Worm (Caenorhabditis elegans) whole organism, mixed stage, embryonic: ENCODE measurements around the gene ift-74.

ENCODE experiments used
- M03D4.4 ChIP-seq: sonication (generic microtip); optimal IDR thresholded peaks from 2 replicates; lab custom pipeline; 2017; ENCODE audit warnings: mild to moderate bottlenecking, missing genetic modification characterization, missing compliant biosample characterization
- bed-3 ChIP-seq: fragments of 200-800 bp; sonication (Bioruptor generic); optimal IDR thresholded peaks from 3 replicates; lab custom pipeline; 2018; ENCODE audit warnings: mild to moderate bottlenecking, missing genetic modification characterization, moderate library complexity, missing compliant biosample characterization
- blmp-1 ChIP-seq: fragments of 150-350 bp; optimal IDR thresholded peaks from 2 replicates; lab custom pipeline; 2014; ENCODE audit warnings: missing biosample characterization, missing genetic modification characterization
- ceh-39 ChIP-seq: fragments of 150-350 bp; optimal IDR thresholded peaks from 2 replicates; lab custom pipeline; 2014; ENCODE audit warnings: missing biosample characterization, missing genetic modification characterization
- ceh-43 ChIP-seq: fragments of 200-800 bp; sonication (Bioruptor generic); optimal IDR thresholded peaks from 2 replicates; lab custom pipeline; 2018; ENCODE audit warnings: mild to moderate bottlenecking, missing genetic modification characterization, moderate library complexity, missing compliant biosample characterization
- ceh-83 ChIP-seq: fragments of 200-800 bp; sonication (Bioruptor generic); optimal IDR thresholded peaks from 2 replicates; lab custom pipeline; 2018; ENCODE audit warnings: mild to moderate bottlenecking, missing genetic modification characterization, missing compliant biosample characterization
- ces-1 ChIP-seq: fragments of 150-350 bp; optimal IDR thresholded peaks from 2 replicates; lab custom pipeline; 2014; ENCODE audit warnings: missing biosample characterization, missing genetic modification reagents, missing genetic modification characterization
- cnd-1 ChIP-seq: fragments of 200-800 bp; sonication (Bioruptor generic); optimal IDR thresholded peaks from 2 replicates; lab custom pipeline; 2018; ENCODE audit warnings: mild to moderate bottlenecking, missing genetic modification characterization, missing compliant biosample characterization
- drap-1 ChIP-seq: fragments of 200-800 bp; sonication (Bioruptor generic); optimal IDR thresholded peaks from 3 replicates; lab custom pipeline; 2018; ENCODE audit warnings: mild to moderate bottlenecking, missing genetic modification characterization, missing compliant biosample characterization
- elt-1 ChIP-seq: sonication (generic microtip); optimal IDR thresholded peaks from 2 replicates; lab custom pipeline; 2017; ENCODE audit warnings: missing genetic modification characterization, mild to moderate bottlenecking, missing compliant biosample characterization, antibody characterized with exemption, moderate library complexity, borderline replicate concordance; ENCODE audit not compliant: insufficient read depth
- elt-3 ChIP-seq: fragments of 150-350 bp; optimal IDR thresholded peaks from 2 replicates; lab custom pipeline; 2014; ENCODE audit warnings: missing biosample characterization, missing genetic modification characterization
- flh-1 ChIP-seq: fragments of 200-800 bp; sonication (Bioruptor generic); optimal IDR thresholded peaks from 2 replicates; lab custom pipeline; 2018; ENCODE audit warnings: mild to moderate bottlenecking, missing genetic modification characterization, moderate library complexity, missing compliant biosample characterization
- ham-2 ChIP-seq: fragments of 200-800 bp; sonication (Bioruptor generic); optimal IDR thresholded peaks from 2 replicates; lab custom pipeline; 2018; ENCODE audit warnings: mild to moderate bottlenecking, missing genetic modification characterization, missing compliant biosample characterization
- hlh-1 ChIP-seq: fragments of 150-350 bp; optimal IDR thresholded peaks from 2 replicates; lab custom pipeline; 2014; ENCODE audit warnings: missing biosample characterization, missing genetic modification reagents, missing genetic modification characterization
- lin-13 ChIP-seq: fragments of 150-350 bp; optimal IDR thresholded peaks from 2 replicates; lab custom pipeline; 2014; ENCODE audit warnings: missing biosample characterization, missing genetic modification characterization
- lin-32 ChIP-seq: fragments of 200-800 bp; sonication (Bioruptor generic); optimal IDR thresholded peaks from 2 replicates; lab custom pipeline; 2018; ENCODE audit warnings: mild to moderate bottlenecking, missing genetic modification characterization, missing compliant biosample characterization
- lsy-2 ChIP-seq: fragments of 150-350 bp; optimal IDR thresholded peaks from 2 replicates; lab custom pipeline; 2014; ENCODE audit warnings: missing biosample characterization, missing genetic modification characterization
- mab-5 ChIP-seq: fragments of 150-350 bp; optimal IDR thresholded peaks from 2 replicates; lab custom pipeline; 2014; ENCODE audit warnings: missing biosample characterization, missing genetic modification characterization
- mep-1 ChIP-seq: fragments of 150-350 bp; optimal IDR thresholded peaks from 2 replicates; lab custom pipeline; 2017; ENCODE audit warnings: missing biosample characterization, missing genetic modification reagents, missing genetic modification characterization, inconsistent platforms
- mls-2 ChIP-seq: sonication (generic microtip); optimal IDR thresholded peaks from 2 replicates; lab custom pipeline; 2016; ENCODE audit warnings: mild to moderate bottlenecking, missing genetic modification characterization, moderate library complexity, missing compliant biosample characterization
- nhr-12 ChIP-seq: fragments of 150-350 bp; optimal IDR thresholded peaks from 2 replicates; lab custom pipeline; 2014; ENCODE audit warnings: missing biosample characterization, missing genetic modification characterization
- nhr-2 ChIP-seq: fragments of 150-350 bp; optimal IDR thresholded peaks from 2 replicates; lab custom pipeline; 2014; ENCODE audit warnings: missing biosample characterization, missing genetic modification characterization
- nhr-237 ChIP-seq: fragments of 150-350 bp; optimal IDR thresholded peaks from 2 replicates; lab custom pipeline; 2014; ENCODE audit warnings: missing biosample characterization, missing genetic modification characterization
- nhr-28 ChIP-seq: fragments of 150-350 bp; optimal IDR thresholded peaks from 2 replicates; lab custom pipeline; 2014; ENCODE audit warnings: missing biosample characterization, missing genetic modification characterization
- nhr-76 ChIP-seq: sonication (generic microtip); optimal IDR thresholded peaks from 2 replicates; lab custom pipeline; 2017; ENCODE audit warnings: missing biosample characterization, missing genetic modification characterization
- pha-4 ChIP-seq: fragments of 150-350 bp; optimal IDR thresholded peaks from 2 replicates; lab custom pipeline; 2018; ENCODE audit warnings: missing biosample characterization, missing genetic modification reagents, missing genetic modification characterization
- sem-2 ChIP-seq: fragments of 200-800 bp; sonication (Bioruptor generic); optimal IDR thresholded peaks from 2 replicates; lab custom pipeline; 2018; ENCODE audit warnings: mild to moderate bottlenecking, missing genetic modification characterization, missing compliant biosample characterization
- snpc-4 ChIP-seq: fragments of 150-350 bp; optimal IDR thresholded peaks from 2 replicates; lab custom pipeline; 2014; ENCODE audit warnings: missing biosample characterization, missing genetic modification characterization
- sptf-1 ChIP-seq: sonication (generic microtip); optimal IDR thresholded peaks from 2 replicates; lab custom pipeline; 2017; ENCODE audit warnings: mild to moderate bottlenecking, missing genetic modification characterization, moderate library complexity, missing compliant biosample characterization
- tbx-8 ChIP-seq: fragments of 200-800 bp; sonication (Bioruptor generic); optimal IDR thresholded peaks from 2 replicates; lab custom pipeline; 2018; ENCODE audit warnings: mild to moderate bottlenecking, missing genetic modification characterization, moderate library complexity, missing compliant biosample characterization
- unc-120 ChIP-seq: sonication (generic microtip); optimal IDR thresholded peaks from 2 replicates; lab custom pipeline; 2017; ENCODE audit warnings: missing genetic modification characterization, missing compliant biosample characterization; ENCODE audit not compliant: poor library complexity, severe bottlenecking
- unc-39 ChIP-seq: fragments of 150-350 bp; optimal IDR thresholded peaks from 2 replicates; lab custom pipeline; 2014; ENCODE audit warnings: missing biosample characterization, missing genetic modification characterization
- unc-62 ChIP-seq: fragments of 150-350 bp; optimal IDR thresholded peaks from 2 replicates; lab custom pipeline; 2014; ENCODE audit warnings: missing biosample characterization, missing genetic modification reagents, missing genetic modification characterization
- zip-8 ChIP-seq: fragments of 150-350 bp; optimal IDR thresholded peaks from 2 replicates; lab custom pipeline; 2014; ENCODE audit warnings: missing biosample characterization, missing genetic modification characterization
- ztf-11 ChIP-seq: fragments of 150-350 bp; optimal IDR thresholded peaks from 2 replicates; lab custom pipeline; 2014; ENCODE audit warnings: missing biosample characterization, missing genetic modification characterization

The ift-74 gene

ce11 chrII:6726814-6727213, 47.0 kb downstream of the ift-74 start:
- peak; percentile 11 for TF ChIP-seq ces-1
- no peak for TF ChIP-seq snpc-4 (tag; lab: Kevin White, UChicago)
- no peak for TF ChIP-seq elt-1 (tag; lab: Kevin White, UChicago)
- peak; percentile 61 for TF ChIP-seq unc-62 (GFP tag; lab: Kevin White, UChicago)
- no peak for TF ChIP-seq lin-13 (tag; lab: Kevin White, UChicago)

- TF ChIP-seq pha-4 (tag; lab: Kevin White, UChicago) (no peak), sem-2 (GFP tag; lab: Kevin White, UChicago) (no peak), ceh-39 (no peak), elt-3 (tag; lab: Kevin White, UChicago) (no peak), zip-8 (tag; lab: Kevin White, UChicago) (no peak), drap-1 (GFP tag; lab: Kevin White, UChicago) (no peak), unc-120 (tag; lab: Kevin White, UChicago) (peak; percentile 24), ces-1 (peak; percentile 77), snpc-4 (tag; lab: Kevin White, UChicago) (no peak), mep-1 (tag; lab: Kevin White, UChicago) (peak; percentile 2), M03D4.4 (tag; lab: Kevin White, UChicago) (no peak), nhr-237 (tag; lab: Kevin White, UChicago) (no peak), nhr-28 (tag; lab: Kevin White, UChicago) (no peak), nhr-76 (tag; lab: Kevin White, UChicago) (no peak), ceh-43 (no peak), elt-1 (tag; lab: Kevin White, UChicago) (no peak), nhr-2 (no peak), lsy-2 (tag; lab: Kevin White, UChicago) (no peak), tbx-8 (no peak), cnd-1 (tag; lab: Kevin White, UChicago) (no peak), sptf-1 (tag; lab: Kevin White, UChicago) (peak; percentile 22), ham-2 (GFP tag; lab: Kevin White, UChicago) (no peak), blmp-1 (no peak), nhr-12 (tag; lab: Kevin White, UChicago) (no peak), hlh-1 (tag; lab: Kevin White, UChicago) (no peak), unc-62 (GFP tag; lab: Kevin White, UChicago) (peak; percentile 31), bed-3 (GFP tag; lab: Kevin White, UChicago) (no peak), ztf-11 (tag; lab: Kevin White, UChicago) (no peak), mab-5 (tag; lab: Kevin White, UChicago) (no peak), lin-13 (tag; lab: Kevin White, UChicago) (no peak), ceh-83 (GFP tag; lab: Kevin White, UChicago) (no peak), unc-39 (no peak), lin-32 (GFP tag; lab: Kevin White, UChicago) (no peak), mls-2 (tag; lab: Kevin White, UChicago) (no peak), flh-1 (GFP tag; lab: Kevin White, UChicago) (no peak)
These were observed 49.5 kb downstream of the ift-74 start, which contains the start of gene T14B4.8 for ce11 chrII:6729331-6729730. T14B4.8 (minus strand) TSS chrII:6729390.
